Worm (Caenorhabditis elegans): ENCODE data around the gene Y4C6B.2.

DNA sequence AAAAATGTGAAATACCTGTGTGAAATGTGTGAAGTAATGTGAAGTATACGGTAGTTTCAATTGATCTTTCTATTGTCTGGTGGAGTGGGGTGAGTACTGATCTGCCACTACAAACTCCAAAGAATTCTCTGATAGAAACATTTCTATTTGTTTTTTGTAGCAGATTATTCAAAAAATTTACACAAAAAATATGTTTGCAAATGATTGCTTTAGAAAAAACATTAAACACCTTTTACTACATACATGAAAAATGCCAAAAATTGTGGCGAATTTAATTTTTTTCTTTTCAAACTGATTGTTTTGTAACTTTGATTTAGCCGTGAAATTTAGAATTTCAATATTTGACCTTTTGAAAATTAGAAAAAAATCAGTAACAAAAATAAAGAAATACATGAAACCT lies 29.6 kb upstream of the Y4C6B.2 start, which contains the start of gene ZK354.3:
- TF ChIP-seq scrt-1 (GFP tag; IDR thresholded peaks at IDR 0.05) (no peak), ceh-36 (tag; optimal IDR thresholded peaks at IDR 0.05) (no peak), aly-1 (tag; optimal IDR thresholded peaks at IDR 0.05) (no peak), hmg-4 (GFP tag; optimal IDR thresholded peaks at IDR 0.05) (no peak), ama-1 (optimal IDR thresholded peaks at IDR 0.05) (no peak), tra-4 (tag; optimal IDR thresholded peaks at IDR 0.05) (no peak), tbx-37 (GFP tag; conservative IDR thresholded peaks at IDR 0.05) (no peak)

Data from whole organism, early embryonic.